Worm (Caenorhabditis elegans) whole organism, young adult: Measurements from ENCODE around the gene M28.8.

Experiments used
- B0336.3 ChIP-seq: fragments of 200-800 bp; sonication (Bioruptor generic); IDR thresholded peaks from 2 replicates; pipeline ENCODE4 v1.3.6; 2022; ENCODE audit warnings: missing genetic modification characterization, missing compliant biosample characterization
- F22D6.2 ChIP-seq: sonication (generic microtip); optimal IDR thresholded peaks from 2 replicates; lab custom pipeline; 2016; ENCODE audit warnings: mild to moderate bottlenecking, missing genetic modification characterization, missing compliant biosample characterization
- F33H1.4 ChIP-seq: fragments of 200-800 bp; sonication (Bioruptor generic); IDR thresholded peaks from 2 replicates; pipeline ENCODE4 v1.3.6; 2022; ENCODE audit warnings: missing genetic modification reagents, missing genetic modification characterization, missing compliant biosample characterization
- F39B2.1 ChIP-seq: fragments of 200-800 bp; sonication (Bioruptor generic); IDR thresholded peaks from 2 replicates; pipeline ENCODE4 v1.3.6; 2022; ENCODE audit warnings: missing genetic modification reagents, missing genetic modification characterization, missing compliant biosample characterization
- K11D2.4 ChIP-seq: fragments of 200-800 bp; sonication (Bioruptor generic); IDR thresholded peaks from 2 replicates; pipeline ENCODE4 v1.3.6; 2022; ENCODE audit warnings: missing genetic modification reagents, missing genetic modification characterization, missing compliant biosample characterization
- Y53G8AR.9 ChIP-seq: fragments of 200-800 bp; sonication (Bioruptor generic); conservative IDR thresholded peaks from 2 replicates; pipeline ENCODE4 v1.3.6; 2022; ENCODE audit warnings: missing genetic modification reagents, missing genetic modification characterization, missing compliant biosample characterization
- Y79H2A.3 ChIP-seq: fragments of 200-800 bp; sonication (Bioruptor generic); conservative IDR thresholded peaks from 2 replicates; pipeline ENCODE4 v1.3.6; 2022; ENCODE audit warnings: missing genetic modification reagents, missing genetic modification characterization, missing compliant biosample characterization
- Y95B8A.8 ChIP-seq: fragments of 200-800 bp; sonication (Bioruptor generic); IDR thresholded peaks from 2 replicates; pipeline ENCODE4 v1.3.6; 2022; ENCODE audit warnings: missing genetic modification reagents, missing genetic modification characterization, missing compliant biosample characterization
- akir-1 ChIP-seq: fragments of 200-800 bp; sonication (Bioruptor generic); optimal IDR thresholded peaks from 2 replicates; lab custom pipeline; 2018; ENCODE audit warnings: mild to moderate bottlenecking, missing genetic modification characterization, moderate library complexity, missing compliant biosample characterization
- aptf-3 ChIP-seq: fragments of 200-800 bp; sonication (Bioruptor generic); IDR thresholded peaks from 2 replicates; pipeline ENCODE4 v1.3.6; 2022; ENCODE audit warnings: missing genetic modification characterization, missing compliant biosample characterization
- athp-1 ChIP-seq: sonication (generic microtip); optimal IDR thresholded peaks from 2 replicates; lab custom pipeline; 2017; ENCODE audit warnings: mild to moderate bottlenecking, missing genetic modification characterization, missing compliant biosample characterization
- attf-6 ChIP-seq: fragments of 200-800 bp; sonication (Bioruptor generic); IDR thresholded peaks from 2 replicates; pipeline ENCODE4 v1.3.6; 2022; ENCODE audit warnings: missing genetic modification reagents, missing genetic modification characterization, missing compliant biosample characterization
- bed-2 ChIP-seq: fragments of 200-800 bp; sonication (Bioruptor generic); IDR thresholded peaks from 2 replicates; pipeline ENCODE4 v1.3.6; 2022; ENCODE audit warnings: missing genetic modification reagents, missing genetic modification characterization, missing compliant biosample characterization
- ceh-27 ChIP-seq: fragments of 200-800 bp; sonication (Bioruptor generic); optimal IDR thresholded peaks from 2 replicates; lab custom pipeline; 2018; ENCODE audit warnings: mild to moderate bottlenecking, missing genetic modification characterization, moderate library complexity, missing compliant biosample characterization
- ceh-40 ChIP-seq: fragments of 200-800 bp; sonication (Bioruptor generic); IDR thresholded peaks from 2 replicates; pipeline ENCODE4 v1.3.6; 2022; ENCODE audit warnings: missing genetic modification characterization, missing compliant biosample characterization
- ceh-79 ChIP-seq: sonication (generic microtip); optimal IDR thresholded peaks from 2 replicates; lab custom pipeline; 2017; ENCODE audit warnings: mild to moderate bottlenecking, missing genetic modification characterization, missing compliant biosample characterization
- ceh-91 ChIP-seq: fragments of 200-800 bp; sonication (Bioruptor generic); IDR thresholded peaks from 2 replicates; pipeline ENCODE4 v1.3.6; 2022; ENCODE audit warnings: missing genetic modification reagents, missing genetic modification characterization, missing compliant biosample characterization
- ekl-4 ChIP-seq: fragments of 200-800 bp; sonication (Bioruptor generic); IDR thresholded peaks from 2 replicates; pipeline ENCODE4 v1.3.6; 2022; ENCODE audit warnings: missing genetic modification reagents, missing genetic modification characterization, missing compliant biosample characterization
- him-1 ChIP-seq: sonication (generic microtip); optimal IDR thresholded peaks from 2 replicates; lab custom pipeline; 2016; ENCODE audit warnings: missing genotype, missing genetic modification reagents, missing genetic modification characterization, missing compliant biosample characterization
- hmg-1.2 ChIP-seq: fragments of 200-800 bp; sonication (Bioruptor generic); IDR thresholded peaks from 2 replicates; pipeline ENCODE4 v1.3.6; 2022; ENCODE audit warnings: missing genetic modification reagents, missing genetic modification characterization, missing compliant biosample characterization
- hrde-1 ChIP-seq: sonication (generic microtip); optimal IDR thresholded peaks from 2 replicates; lab custom pipeline; 2016; ENCODE audit warnings: missing genetic modification characterization, mild to moderate bottlenecking, missing compliant biosample characterization, moderate library complexity, missing genotype, missing genetic modification reagents, borderline replicate concordance
- hsf-1 ChIP-seq: fragments of 200-800 bp; sonication (Bioruptor generic); IDR thresholded peaks from 2 replicates; pipeline ENCODE4 v1.3.6; 2022; ENCODE audit warnings: missing genetic modification reagents, missing genetic modification characterization, missing compliant biosample characterization
- lin-26 ChIP-seq: fragments of 200-800 bp; sonication (Bioruptor generic); IDR thresholded peaks from 2 replicates; pipeline ENCODE4 v1.3.6; 2022; ENCODE audit warnings: missing genetic modification reagents, missing genetic modification characterization, missing compliant biosample characterization
- lin-54 ChIP-seq: fragments of 200-800 bp; sonication (Bioruptor generic); optimal IDR thresholded peaks from 2 replicates; lab custom pipeline; 2018; ENCODE audit warnings: mild to moderate bottlenecking, missing genetic modification characterization, missing compliant biosample characterization
- lsl-1 ChIP-seq: fragments of 200-800 bp; sonication (Bioruptor generic); optimal IDR thresholded peaks from 2 replicates; lab custom pipeline; 2018; ENCODE audit warnings: mild to moderate bottlenecking, missing genetic modification characterization, moderate library complexity, missing compliant biosample characterization
- lsy-27 ChIP-seq: sonication (generic microtip); optimal IDR thresholded peaks from 2 replicates; lab custom pipeline; 2017; ENCODE audit warnings: missing genetic modification characterization, mild to moderate bottlenecking, missing compliant biosample characterization, antibody characterized with exemption, missing genotype, borderline replicate concordance; ENCODE audit not compliant: insufficient read depth
- madf-10 ChIP-seq: sonication (generic microtip); optimal IDR thresholded peaks from 2 replicates; lab custom pipeline; 2016; ENCODE audit warnings: mild to moderate bottlenecking, missing genetic modification characterization, missing compliant biosample characterization
- madf-3 ChIP-seq: fragments of 200-800 bp; sonication (Bioruptor generic); IDR thresholded peaks from 2 replicates; pipeline ENCODE4 v1.3.6; 2022; ENCODE audit warnings: missing genetic modification reagents, missing genetic modification characterization, missing compliant biosample characterization
- mcd-1 ChIP-seq: fragments of 200-800 bp; sonication (Bioruptor generic); IDR thresholded peaks from 2 replicates; pipeline ENCODE4 v1.3.6; 2022; ENCODE audit warnings: missing genetic modification reagents, missing genetic modification characterization, missing compliant biosample characterization
- nfyb-1 ChIP-seq: fragments of 200-800 bp; sonication (Bioruptor generic); IDR thresholded peaks from 2 replicates; pipeline ENCODE4 v1.3.6; 2022; ENCODE audit warnings: missing genetic modification reagents, missing genetic modification characterization, missing compliant biosample characterization
- nhr-179 ChIP-seq: sonication (generic microtip); optimal IDR thresholded peaks from 2 replicates; lab custom pipeline; 2016; ENCODE audit warnings: mild to moderate bottlenecking, missing genetic modification characterization, missing compliant biosample characterization
- nhr-80 ChIP-seq: sonication (generic microtip); optimal IDR thresholded peaks from 2 replicates; lab custom pipeline; 2016; ENCODE audit warnings: missing genetic modification characterization, missing compliant biosample characterization
- nhr-90 ChIP-seq: sonication (generic microtip); optimal IDR thresholded peaks from 2 replicates; lab custom pipeline; 2016; ENCODE audit warnings: missing genotype, mild to moderate bottlenecking, missing genetic modification characterization, missing compliant biosample characterization
- tbp1 ChIP-seq: fragments of 200-800 bp; sonication (Bioruptor generic); optimal IDR thresholded peaks from 2 replicates; lab custom pipeline; 2018; ENCODE audit warnings: mild to moderate bottlenecking, missing genetic modification characterization, missing compliant biosample characterization
- tlf-1 ChIP-seq: fragments of 200-800 bp; sonication (Bioruptor generic); optimal IDR thresholded peaks from 2 replicates; lab custom pipeline; 2018; ENCODE audit warnings: mild to moderate bottlenecking, missing genetic modification characterization, missing compliant biosample characterization
- unc-130 ChIP-seq: sonication (generic microtip); optimal IDR thresholded peaks from 2 replicates; lab custom pipeline; 2016; ENCODE audit warnings: missing genetic modification reagents, missing genetic modification characterization, missing compliant biosample characterization
- xnd-1 ChIP-seq: sonication (generic microtip); optimal IDR thresholded peaks from 2 replicates; lab custom pipeline; 2016; ENCODE audit warnings: missing genotype, missing genetic modification reagents, missing genetic modification characterization, missing compliant biosample characterization
- zfh-2 ChIP-seq: fragments of 200-800 bp; sonication (Bioruptor generic); conservative IDR thresholded peaks from 2 replicates; pipeline ENCODE4 v1.3.6; 2022; ENCODE audit warnings: missing genetic modification reagents, missing genetic modification characterization, missing compliant biosample characterization
- ztf-25 ChIP-seq: fragments of 200-800 bp; sonication (Bioruptor generic); IDR thresholded peaks from 2 replicates; pipeline ENCODE4 v1.3.6; 2022; ENCODE audit warnings: missing genetic modification reagents, missing genetic modification characterization, missing compliant biosample characterization
- ztf-3 ChIP-seq: fragments of 200-800 bp; sonication (Bioruptor generic); optimal IDR thresholded peaks from 2 replicates; lab custom pipeline; 2018; ENCODE audit warnings: mild to moderate bottlenecking, missing genetic modification characterization, missing compliant biosample characterization

Gene M28.8

ce11 chrII:10652112-10652511 is 24.0 kb downstream of the M28.8 start, which contains the start of gene nphp-1:
TSS of gene nphp-1 (minus strand) at chrII:10652256.
- TF ChIP-seq ceh-91 (GFP tag; lab: Robert Waterston, UW) = 0 out of 2 replicates have a peak, but pooled peaks have one; percentile 23
- TF ChIP-seq him-1 (tag; lab: Kevin White, UChicago) = no peak
- peak; percentile 50 for TF ChIP-seq zfh-2 (GFP tag; lab: Robert Waterston, UW)
- TF ChIP-seq bed-2 (GFP tag; lab: Robert Waterston, UW) = no peak
- TF ChIP-seq ztf-25 = 0 out of 2 replicates have a peak, but pooled peaks have one; percentile 22
- TF ChIP-seq ceh-27 = no peak
- peak; percentile 38; the same call in 1 of the 2 replicates for TF ChIP-seq B0336.3 (GFP tag; lab: Robert Waterston, UW)
- no peak for TF ChIP-seq madf-10

- TF ChIP-seq nhr-80 (peak; percentile 72), F39B2.1 (GFP tag; lab: Robert Waterston, UW) (no peak)
Measured at ce11 chrII:10653559-10653958, 25.5 kb downstream of the M28.8 start.

ce11 chrII:10654435-10654834 is 26.4 kb downstream of the M28.8 start:
- TF ChIP-seq Y53G8AR.9 (GFP tag; lab: Robert Waterston, UW) (no peak), F33H1.4 (GFP tag; lab: Robert Waterston, UW) (no peak), ceh-40 (GFP tag; lab: Robert Waterston, UW) (no peak), F22D6.2 (no peak)
- TF ChIP-seq, all 124 proteins: peak for 0

ce11 chrII:10656395-10656794 is 28.3 kb downstream of the M28.8 start:
- TF ChIP-seq ceh-91 (GFP tag; lab: Robert Waterston, UW) (no peak), nhr-80 (peak; percentile 42)

- TF ChIP-seq lin-54 (peak; percentile 52), nhr-90 (tag; lab: Kevin White, UChicago) (no peak), ceh-79 (peak; percentile 23), hsf-1 (GFP tag; lab: Robert Waterston, UW) (peak; percentile 68), ekl-4 (peak; percentile 71), nfyb-1 (peak; percentile 63; the same call in 1 of the 2 replicates), aptf-3 (GFP tag; lab: Robert Waterston, UW) (no peak), lsy-27 (tag; lab: Kevin White, UChicago) (no peak), lsl-1 (GFP tag; lab: Kevin White, UChicago) (peak; percentile 23), nhr-80 (peak; percentile 67), lin-26 (GFP tag; lab: Robert Waterston, UW) (0 out of 2 replicates have a peak, but pooled peaks have one; percentile 59), hrde-1 (tag; lab: Kevin White, UChicago) (peak; percentile 80), Y79H2A.3 (GFP tag; lab: Robert Waterston, UW) (0 out of 2 replicates have a peak, but pooled peaks have one; percentile 38), ceh-91 (GFP tag; lab: Robert Waterston, UW) (0 out of 2 replicates have a peak, but pooled peaks have one; percentile 16), tbp1 (GFP tag; lab: Kevin White, UChicago) (peak; percentile 35), xnd-1 (tag; lab: Kevin White, UChicago) (peak; percentile 37), zfh-2 (GFP tag; lab: Robert Waterston, UW) (0 out of 2 replicates have a peak, but pooled peaks have one; percentile 5), B0336.3 (GFP tag; lab: Robert Waterston, UW) (peak; percentile 90), nhr-179 (tag; lab: Kevin White, UChicago) (no peak), Y53G8AR.9 (GFP tag; lab: Robert Waterston, UW) (peak; percentile 75), K11D2.4 (GFP tag; lab: Robert Waterston, UW) (no peak), hmg-1.2 (GFP tag; lab: Robert Waterston, UW) (peak; percentile 49), madf-3 (GFP tag; lab: Robert Waterston, UW) (peak; percentile 80; the same call in 1 of the 2 replicates), tlf-1 (GFP tag; lab: Kevin White, UChicago) (peak; percentile 13), unc-130 (peak; percentile 18), attf-6 (0 out of 2 replicates have a peak, but pooled peaks have one; percentile 29), akir-1 (no peak), F33H1.4 (GFP tag; lab: Robert Waterston, UW) (peak; percentile 31), ztf-3 (GFP tag; lab: Kevin White, UChicago) (no peak), mcd-1 (GFP tag; lab: Robert Waterston, UW) (peak; percentile 43), athp-1 (tag; lab: Kevin White, UChicago) (peak; percentile 23), Y95B8A.8 (GFP tag; lab: Robert Waterston, UW) (0 out of 2 replicates have a peak, but pooled peaks have one; percentile 41)
Measured at ce11 chrII:10657632-10658108, 29.6 kb downstream of the M28.8 start, which contains the start of gene lact-3. TSS of gene lact-3 (minus strand) at chrII:10657682.
